Worm (Caenorhabditis elegans): ENCODE data around the gene R08C7.5.

The R08C7.5 gene

DNA sequence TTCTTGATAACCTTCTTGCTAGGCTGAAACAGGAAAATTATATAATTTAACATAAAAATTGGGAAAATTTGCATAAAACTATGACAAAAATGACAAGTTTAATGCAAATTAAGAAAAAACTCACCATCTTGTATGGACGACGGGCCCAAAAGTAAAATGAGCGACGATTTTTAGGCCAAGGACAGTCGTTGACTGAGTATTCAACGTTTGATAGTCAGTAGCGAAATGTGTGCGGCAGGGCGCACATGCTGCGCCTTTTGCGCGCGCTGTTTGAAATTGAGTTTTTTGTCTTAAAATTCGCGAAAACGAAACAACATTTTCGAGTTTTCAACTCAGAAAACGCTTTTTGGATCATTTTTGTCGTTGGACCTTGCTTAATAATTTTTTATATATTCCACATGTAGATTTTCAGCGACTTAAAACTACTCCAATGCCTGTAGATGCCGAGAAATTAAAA, 39.6 kb upstream of the R08C7.5 start, which contains the start of the genes rpl-7A and set-21 (continued):
- no peak for TF ChIP-seq zim-3 (tag; optimal IDR thresholded peaks at IDR 0.05)
- peak; percentile 76 for TF ChIP-seq madf-10 (tag; optimal IDR thresholded peaks at IDR 0.05)
- no peak for TF ChIP-seq hlh-12 (tag; optimal IDR thresholded peaks at IDR 0.05)
- TF ChIP-seq attf-6 (GFP tag; IDR thresholded peaks at IDR 0.05) = peak; percentile 78
- TF ChIP-seq lir-1 (GFP tag; conservative IDR thresholded peaks at IDR 0.05) = peak; percentile 97
- TF ChIP-seq F52B5.7 (tag; optimal IDR thresholded peaks at IDR 0.05) = peak; percentile 25
- peak; percentile 86 for TF ChIP-seq madf-8 (GFP tag; conservative IDR thresholded peaks at IDR 0.05)
- peak; percentile 98 for TF ChIP-seq ekl-4 (GFP tag; IDR thresholded peaks at IDR 0.05)
- TF ChIP-seq zfh-2 (GFP tag; conservative IDR thresholded peaks at IDR 0.05) = peak; percentile 55; the same call in 1 of the 2 replicates
- no peak for TF ChIP-seq ceh-79 (tag; optimal IDR thresholded peaks at IDR 0.05)
- no peak for TF ChIP-seq F10E7.11 (tag; optimal IDR thresholded peaks at IDR 0.05)
- TF ChIP-seq B0261.1 (tag; optimal IDR thresholded peaks at IDR 0.05) = no peak
- TF ChIP-seq mcd-1 (GFP tag; IDR thresholded peaks at IDR 0.05) = peak; percentile 100
- TF ChIP-seq nfya-1 (tag; optimal IDR thresholded peaks at IDR 0.05; ENCODE audit: borderline replicate concordance, insufficient read depth) = no peak
- TF ChIP-seq mel-28 (tag; optimal IDR thresholded peaks at IDR 0.05; ENCODE audit: borderline replicate concordance) = peak; percentile 24
- TF ChIP-seq madf-3 (GFP tag; IDR thresholded peaks at IDR 0.05) = peak; percentile 97
- TF ChIP-seq unc-130 (GFP tag; optimal IDR thresholded peaks at IDR 0.05) = peak; percentile 82
- TF ChIP-seq lsl-1 (GFP tag; optimal IDR thresholded peaks at IDR 0.05) = peak; percentile 83
- TF ChIP-seq ceh-40 (GFP tag; IDR thresholded peaks at IDR 0.05) = no peak; the same call in 1 of the 2 replicates
- no peak for TF ChIP-seq fkh-3 (tag; optimal IDR thresholded peaks at IDR 0.05)
- peak; percentile 98 for TF ChIP-seq nfyb-1 (GFP tag; IDR thresholded peaks at IDR 0.05)
- TF ChIP-seq ztf-18 (tag; optimal IDR thresholded peaks at IDR 0.05) = peak; percentile 87
- no peak for TF ChIP-seq F55B11.4 (tag; optimal IDR thresholded peaks at IDR 0.05; ENCODE audit: borderline replicate concordance, insufficient read depth)
- TF ChIP-seq ztf-6 (GFP tag; IDR thresholded peaks at IDR 0.05) = peak; percentile 89
- peak; percentile 95 for TF ChIP-seq madf-6 (GFP tag; IDR thresholded peaks at IDR 0.05)
- TF ChIP-seq xnd-1 (tag; optimal IDR thresholded peaks at IDR 0.05) = peak; percentile 67
- peak; percentile 90 for TF ChIP-seq B0336.3 (GFP tag; IDR thresholded peaks at IDR 0.05)
- TF ChIP-seq nhr-120 (GFP tag; IDR thresholded peaks at IDR 0.05) = no peak
- no peak for TF ChIP-seq akir-1 (GFP tag; optimal IDR thresholded peaks at IDR 0.05)
- TF ChIP-seq snpc-3.4 (tag; optimal IDR thresholded peaks at IDR 0.05) = peak; percentile 77
- peak; percentile 90 for TF ChIP-seq let-526 (GFP tag; IDR thresholded peaks at IDR 0.05)
- TF ChIP-seq ceh-27 (GFP tag; optimal IDR thresholded peaks at IDR 0.05) = peak; percentile 96
- 0 out of 2 replicates have a peak, but pooled peaks have one; percentile 52 for TF ChIP-seq bed-2 (GFP tag; IDR thresholded peaks at IDR 0.05)
- TF ChIP-seq repo-1 (tag; optimal IDR thresholded peaks at IDR 0.05) = peak; percentile 80
- TF ChIP-seq mxl-1 (tag; optimal IDR thresholded peaks at IDR 0.05) = no peak
- TF ChIP-seq B0019.2 (GFP tag; conservative IDR thresholded peaks at IDR 0.05) = peak; percentile 95
- TF ChIP-seq ceh-91 (GFP tag; IDR thresholded peaks at IDR 0.05) = peak; percentile 97
- TF ChIP-seq rec-8 (tag; optimal IDR thresholded peaks at IDR 0.05) = no peak
- TF ChIP-seq dpl-1 (GFP tag; optimal IDR thresholded peaks at IDR 0.05) = peak; percentile 82
- peak; percentile 87 for TF ChIP-seq K12H6.12 (tag; optimal IDR thresholded peaks at IDR 0.05)
- peak; percentile 86 for TF ChIP-seq F49E8.2 (tag; optimal IDR thresholded peaks at IDR 0.05; ENCODE audit: insufficient read depth)
- peak; percentile 87 for TF ChIP-seq him-1 (tag; optimal IDR thresholded peaks at IDR 0.05)
- peak; percentile 69 for TF ChIP-seq egrh-3 (GFP tag; IDR thresholded peaks at IDR 0.05)
- peak; percentile 94 for TF ChIP-seq C06A6.2 (GFP tag; conservative IDR thresholded peaks at IDR 0.05)
- TF ChIP-seq attf-5 (GFP tag; optimal IDR thresholded peaks at IDR 0.05) = peak; percentile 99

All from whole organism, young adult.